Fruit fly (Drosophila melanogaster): ENCODE results near the gene CG12883.

Gene CG12883

DNA sequence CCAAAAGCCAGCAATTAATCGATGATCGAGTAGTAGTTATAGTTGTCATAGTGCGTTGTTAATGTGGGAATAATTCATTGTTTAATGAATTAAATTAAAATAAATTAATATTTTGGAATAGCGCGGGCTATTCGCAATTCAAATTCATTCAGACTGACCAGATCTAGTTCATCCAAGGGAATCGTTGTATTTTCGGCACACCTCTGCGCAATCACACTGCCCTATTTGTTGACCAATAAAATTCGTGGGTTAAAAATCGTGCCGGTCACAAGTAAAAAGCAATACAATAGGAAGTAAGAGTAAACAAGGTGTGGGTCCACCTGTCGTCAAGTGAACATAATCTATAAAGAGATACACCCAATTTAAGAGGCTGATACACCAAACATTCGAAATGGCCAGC is at the start of gene CG12883:
Gene CG12883 (plus strand): TSS at position 273 of the 400 bp plus-strand sequence.
- TF ChIP-seq psq (optimal IDR thresholded peaks at IDR 0.05) = no peak
- no peak for TF ChIP-seq Dll (optimal IDR thresholded peaks at IDR 0.05)
- no peak for TF ChIP-seq EcR (GFP tag; optimal IDR thresholded peaks at IDR 0.05)
- TF ChIP-seq usp (GFP tag; optimal IDR thresholded peaks at IDR 0.05) = no peak

DNA sequence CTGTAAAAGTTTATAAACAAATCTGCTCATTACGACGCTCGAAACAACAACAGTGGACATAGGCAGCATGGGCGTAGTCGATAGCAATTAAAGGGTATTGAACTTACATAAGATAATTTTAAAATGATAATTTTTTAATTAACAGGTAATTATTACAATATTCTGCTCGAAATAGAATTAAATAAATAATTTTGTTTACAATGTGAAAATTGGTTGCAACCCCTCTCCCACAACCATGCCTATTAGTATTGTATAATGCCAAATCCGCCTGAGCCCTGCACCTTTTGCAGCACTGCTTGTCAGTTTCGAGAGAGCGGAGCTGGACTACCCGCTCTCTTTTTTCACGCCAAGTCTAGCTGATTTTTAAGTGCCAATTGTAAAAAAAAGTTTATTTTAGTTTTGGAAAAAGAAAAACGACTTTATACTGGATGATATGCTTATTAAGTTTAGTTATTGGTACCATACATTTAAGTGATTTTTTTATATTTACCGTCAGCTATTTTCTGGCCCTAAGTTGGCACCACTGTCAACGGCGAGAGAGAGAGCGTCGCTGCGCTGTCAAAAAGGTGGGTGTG is 43.0 kb upstream of the CG12883 start, which contains the start of the genes CG5611 and Mtl:
Gene CG5611 (minus strand): TSS at position 51 of the 575 bp plus-strand sequence.
Gene Mtl (plus strand): TSS at position 403 of the 575 bp plus-strand sequence.
- TF ChIP-seq usp (GFP tag; optimal IDR thresholded peaks at IDR 0.05) (no peak), psq (optimal IDR thresholded peaks at IDR 0.05) (no peak)

DNA sequence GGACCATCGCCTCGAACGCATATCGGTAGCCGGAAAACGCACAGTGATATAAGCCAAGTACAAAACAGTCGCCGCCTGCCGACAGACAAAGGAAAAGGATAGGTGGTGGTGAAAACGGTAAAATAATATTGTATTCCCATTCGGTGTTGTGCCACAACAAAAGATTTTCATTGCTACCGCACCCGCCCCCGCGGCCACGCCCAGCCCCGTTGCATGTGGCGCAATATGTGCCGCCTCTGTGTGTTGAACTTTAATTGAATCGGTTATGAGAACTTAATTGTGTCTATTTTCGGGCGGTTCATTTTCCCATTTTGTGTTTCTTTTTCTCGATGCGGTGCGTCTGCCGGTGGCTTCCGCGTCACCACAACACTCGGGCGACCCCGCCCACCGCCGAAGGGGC is 42.4 kb upstream of the CG12883 start:
- TF ChIP-seq EcR (GFP tag; optimal IDR thresholded peaks at IDR 0.05) = no peak

DNA sequence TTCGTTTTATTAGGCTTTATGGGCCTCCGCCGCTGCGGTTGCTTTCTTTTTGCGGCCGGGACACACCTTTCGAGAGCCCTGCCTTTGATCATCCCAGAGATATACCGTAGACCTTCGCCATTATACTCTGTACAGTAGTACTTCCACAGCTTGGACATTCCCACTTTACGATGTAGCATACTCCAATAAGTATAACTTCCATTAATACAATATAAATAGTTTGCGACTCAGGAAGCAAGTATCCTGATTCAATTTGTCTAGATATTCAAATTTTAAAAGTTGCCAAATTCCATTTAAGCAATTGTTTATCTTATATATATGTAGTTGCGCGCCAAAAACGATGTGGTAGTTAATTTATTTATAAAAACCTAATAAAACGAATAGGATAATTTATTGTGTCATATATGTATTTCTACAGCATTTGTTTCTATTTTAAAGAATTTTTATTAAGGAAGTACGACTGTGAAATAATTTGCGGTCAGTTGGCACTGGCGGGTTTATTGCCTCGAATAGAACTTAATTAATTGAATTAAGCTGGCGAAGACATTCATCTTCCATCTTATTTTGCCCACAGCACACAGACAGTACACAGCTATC is 41.7 kb upstream of the CG12883 start:
- TF ChIP-seq usp (GFP tag; optimal IDR thresholded peaks at IDR 0.05) = no peak
- TF ChIP-seq psq (optimal IDR thresholded peaks at IDR 0.05) = no peak
- TF ChIP-seq Dll (optimal IDR thresholded peaks at IDR 0.05) = no peak
- no peak for TF ChIP-seq pan (optimal IDR thresholded peaks at IDR 0.05)

DNA sequence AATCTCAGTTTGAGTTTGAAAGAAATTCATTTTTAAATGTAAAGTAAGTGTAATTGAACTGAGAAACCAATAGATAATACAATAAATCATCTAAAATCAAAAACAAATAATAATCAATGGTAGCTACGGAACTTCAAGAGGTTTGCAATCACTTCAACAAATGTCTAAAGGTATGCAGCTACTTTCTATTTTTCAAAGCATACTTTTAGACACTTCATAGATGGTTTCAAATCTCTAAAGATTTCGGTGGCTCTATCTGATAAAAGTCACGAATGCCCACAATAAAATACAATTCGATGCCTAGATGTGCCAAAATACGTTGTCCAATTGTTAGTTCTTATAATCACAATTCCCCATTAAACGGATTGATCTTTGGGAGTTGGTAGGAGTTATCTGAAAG is 36.0 kb upstream of the CG12883 start:
- no peak for TF ChIP-seq psq (optimal IDR thresholded peaks at IDR 0.05)
- no peak for TF ChIP-seq CG8478 (optimal IDR thresholded peaks at IDR 0.05)
- no peak for TF ChIP-seq usp (GFP tag; optimal IDR thresholded peaks at IDR 0.05)
- TF ChIP-seq Dll (optimal IDR thresholded peaks at IDR 0.05) = no peak
- TF ChIP-seq EcR (GFP tag; optimal IDR thresholded peaks at IDR 0.05) = no peak
- TF ChIP-seq pan (optimal IDR thresholded peaks at IDR 0.05) = no peak

DNA sequence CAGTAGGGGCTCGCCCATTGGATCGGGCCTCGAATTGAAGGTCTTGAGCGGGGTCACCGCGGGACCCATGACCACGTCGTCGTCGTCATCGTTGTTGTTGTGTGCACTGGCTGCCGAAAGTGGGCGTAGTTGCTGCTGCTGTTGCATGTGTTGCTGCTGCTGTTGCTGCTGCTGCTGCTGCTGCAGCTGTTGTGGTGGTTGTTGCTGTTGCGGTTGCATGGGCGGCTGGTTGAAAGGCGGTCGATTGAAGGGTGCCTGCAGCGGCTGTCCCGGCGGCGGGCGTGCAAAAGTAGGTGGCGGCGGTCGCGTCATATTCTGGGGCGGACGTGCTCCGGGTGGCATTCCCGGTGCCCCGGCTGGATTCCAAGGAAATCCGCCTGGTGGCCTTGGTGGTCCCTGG is 31.3 kb upstream of the CG12883 start:
- TF ChIP-seq CG8478 (optimal IDR thresholded peaks at IDR 0.05) (no peak), usp (GFP tag; optimal IDR thresholded peaks at IDR 0.05) (no peak), EcR (GFP tag; optimal IDR thresholded peaks at IDR 0.05) (no peak)

DNA sequence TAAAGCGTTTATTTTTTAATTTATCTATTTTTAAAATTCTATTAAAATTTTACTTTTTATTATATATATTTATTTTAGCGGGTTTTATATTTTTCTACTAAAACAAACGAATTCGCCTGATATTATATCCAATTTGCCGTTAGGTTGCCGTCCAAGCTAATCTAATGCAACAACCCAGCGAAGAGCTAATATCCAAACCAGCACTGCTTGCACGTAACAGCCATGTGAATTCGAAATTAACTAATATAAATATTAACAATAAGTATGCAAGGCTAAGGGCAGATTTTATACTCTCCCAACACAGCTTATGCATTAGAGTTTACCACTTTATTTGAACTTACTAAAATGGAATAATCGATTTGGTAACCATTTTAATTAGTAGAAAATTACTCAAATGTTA is 27.4 kb upstream of the CG12883 start:
- TF ChIP-seq usp (GFP tag; optimal IDR thresholded peaks at IDR 0.05) (no peak), psq (optimal IDR thresholded peaks at IDR 0.05) (no peak), Dll (optimal IDR thresholded peaks at IDR 0.05) (no peak), pan (optimal IDR thresholded peaks at IDR 0.05) (no peak), EcR (GFP tag; optimal IDR thresholded peaks at IDR 0.05) (no peak), CG8478 (optimal IDR thresholded peaks at IDR 0.05) (no peak)

DNA sequence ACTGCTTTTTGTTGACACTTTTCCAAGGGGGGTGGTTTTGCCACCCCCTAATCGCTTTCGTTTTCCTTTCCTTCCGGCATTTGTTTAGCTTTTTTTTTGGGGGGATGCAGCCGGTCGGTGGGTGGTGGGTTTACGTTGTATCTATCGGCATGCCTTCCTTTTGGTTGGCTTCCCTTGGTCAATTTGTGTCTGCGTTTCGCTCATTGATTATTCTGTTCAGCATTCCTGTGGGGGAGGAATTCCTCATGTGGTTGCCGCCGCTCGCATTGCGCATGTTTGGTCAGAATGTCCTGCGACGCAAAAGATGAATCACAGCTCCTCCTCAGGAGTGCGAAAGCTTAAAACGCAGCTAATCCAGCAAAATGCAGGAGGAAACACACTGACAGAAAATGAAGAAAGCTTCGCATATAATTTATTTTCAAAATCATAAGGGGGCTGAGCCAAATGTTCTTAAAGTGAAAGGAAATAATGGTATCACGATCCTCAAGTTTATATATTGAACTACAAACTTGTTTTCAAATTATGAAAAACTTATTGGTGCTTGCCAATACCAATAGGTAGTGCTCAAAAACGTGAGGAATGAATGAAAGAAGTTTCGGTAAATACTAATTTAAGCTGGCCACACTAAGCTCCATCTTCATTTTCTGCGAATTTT is 26.8 kb upstream of the CG12883 start, which contains the start of gene RpS10a:
Gene RpS10a (plus strand): TSS at position 605 of the 655 bp plus-strand sequence.
- no peak for TF ChIP-seq usp (GFP tag; optimal IDR thresholded peaks at IDR 0.05)
- TF ChIP-seq CG8478 (optimal IDR thresholded peaks at IDR 0.05) = no peak
- no peak for TF ChIP-seq EcR (GFP tag; optimal IDR thresholded peaks at IDR 0.05)
- TF ChIP-seq pan (optimal IDR thresholded peaks at IDR 0.05) = no peak
- TF ChIP-seq Dll (optimal IDR thresholded peaks at IDR 0.05) = no peak
- no peak for TF ChIP-seq psq (optimal IDR thresholded peaks at IDR 0.05)

DNA sequence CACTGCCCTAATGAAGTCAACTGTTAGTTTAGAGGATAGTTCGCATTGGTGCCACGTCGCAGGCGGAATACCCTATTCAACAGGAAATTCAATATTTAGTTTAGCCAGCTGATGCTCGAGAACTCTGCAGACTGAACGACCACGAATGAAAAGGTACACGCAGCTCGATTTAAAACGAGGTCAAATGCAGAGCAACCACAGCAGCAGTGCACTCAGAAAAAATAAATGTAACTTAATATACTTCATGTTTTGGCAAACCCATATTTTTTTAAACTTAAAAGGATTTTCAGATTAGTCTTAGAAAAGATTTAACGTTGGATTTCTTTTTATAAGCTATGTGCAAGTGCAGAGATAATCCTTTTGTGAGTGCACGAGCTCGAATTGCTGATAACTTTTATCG is 24.0 kb upstream of the CG12883 start:
- TF ChIP-seq CG8478 (optimal IDR thresholded peaks at IDR 0.05) (no peak), EcR (GFP tag; optimal IDR thresholded peaks at IDR 0.05) (no peak), Dll (optimal IDR thresholded peaks at IDR 0.05) (no peak), usp (GFP tag; optimal IDR thresholded peaks at IDR 0.05) (no peak), psq (optimal IDR thresholded peaks at IDR 0.05) (no peak), pan (optimal IDR thresholded peaks at IDR 0.05) (no peak)

DNA sequence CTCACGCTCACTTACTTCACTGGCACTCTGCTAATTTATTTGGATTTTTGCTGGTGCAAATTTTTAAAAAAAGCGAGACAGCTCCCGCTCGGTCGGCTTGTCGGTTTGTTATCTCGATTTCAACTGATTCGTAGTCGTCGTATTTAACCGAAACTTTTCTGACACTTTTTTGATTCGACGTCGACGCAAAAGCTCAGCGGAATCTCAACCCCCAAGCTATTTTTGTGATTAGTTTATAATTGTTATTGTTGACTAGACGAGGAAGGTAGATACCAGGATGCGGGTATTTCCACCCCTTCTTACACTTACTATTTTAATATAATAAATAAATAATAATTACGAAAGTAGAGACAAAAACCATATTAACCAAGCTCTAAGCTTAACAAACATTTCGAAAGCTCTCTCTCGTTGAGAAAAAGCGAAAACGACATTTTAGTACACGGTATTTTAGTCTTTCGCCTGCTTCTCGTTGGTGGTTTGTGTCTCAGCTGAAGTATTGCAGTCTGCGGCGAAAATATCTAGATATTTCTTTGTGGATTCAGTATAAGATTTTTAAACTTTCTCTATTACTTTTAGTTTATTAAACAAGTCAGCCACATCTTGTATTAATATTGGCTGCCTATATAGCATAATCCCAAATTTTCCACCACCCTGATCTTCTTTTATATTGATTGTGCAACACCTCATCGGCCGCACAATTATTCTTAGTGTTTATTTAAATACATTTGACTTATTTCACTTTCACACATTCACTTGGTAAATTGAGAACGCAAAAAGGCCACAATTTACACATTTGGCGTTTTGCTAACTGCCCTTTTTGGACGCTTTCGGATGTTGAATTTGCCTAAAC is 22.2 kb upstream of the CG12883 start, which contains the start of gene tau:
Gene tau (minus strand): TSS at position 311 of the 850 bp plus-strand sequence.
- no peak for TF ChIP-seq EcR (GFP tag; optimal IDR thresholded peaks at IDR 0.05)
- no peak for TF ChIP-seq pan (optimal IDR thresholded peaks at IDR 0.05)
- TF ChIP-seq psq (optimal IDR thresholded peaks at IDR 0.05) = no peak
- TF ChIP-seq Dll (optimal IDR thresholded peaks at IDR 0.05) = no peak
- no peak for TF ChIP-seq usp (GFP tag; optimal IDR thresholded peaks at IDR 0.05)
- TF ChIP-seq CG8478 (optimal IDR thresholded peaks at IDR 0.05) = no peak

DNA sequence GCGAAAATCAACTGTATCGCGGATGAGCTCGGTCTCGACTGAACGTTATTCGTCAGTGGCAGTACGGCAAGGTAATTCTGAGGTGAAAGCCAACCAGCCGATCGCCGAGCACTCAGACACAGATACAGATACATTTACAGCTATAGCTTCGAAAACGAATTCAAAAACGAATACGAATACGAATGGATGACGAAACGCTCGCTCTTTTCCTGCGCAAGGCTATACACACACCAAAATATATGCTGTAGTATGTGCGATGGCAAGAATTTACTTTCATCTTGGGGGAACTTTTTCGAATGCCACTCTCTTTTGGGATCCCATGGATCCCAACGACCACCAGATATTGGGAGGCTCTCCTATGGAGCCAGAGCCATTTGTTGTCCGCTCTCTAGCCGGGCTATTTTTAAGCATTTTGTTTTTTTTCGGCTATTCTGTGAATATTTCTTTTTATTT is 18.9 kb upstream of the CG12883 start, which contains the start of gene Mlc1:
Gene Mlc1 (minus strand): TSS at position 51 of the 453 bp plus-strand sequence.
- TF ChIP-seq Dll (optimal IDR thresholded peaks at IDR 0.05) = no peak
- TF ChIP-seq EcR (GFP tag; optimal IDR thresholded peaks at IDR 0.05) = no peak
- TF ChIP-seq usp (GFP tag; optimal IDR thresholded peaks at IDR 0.05) = no peak
- no peak for TF ChIP-seq pan (optimal IDR thresholded peaks at IDR 0.05)
- no peak for TF ChIP-seq psq (optimal IDR thresholded peaks at IDR 0.05)
- TF ChIP-seq CG8478 (optimal IDR thresholded peaks at IDR 0.05) = no peak

DNA sequence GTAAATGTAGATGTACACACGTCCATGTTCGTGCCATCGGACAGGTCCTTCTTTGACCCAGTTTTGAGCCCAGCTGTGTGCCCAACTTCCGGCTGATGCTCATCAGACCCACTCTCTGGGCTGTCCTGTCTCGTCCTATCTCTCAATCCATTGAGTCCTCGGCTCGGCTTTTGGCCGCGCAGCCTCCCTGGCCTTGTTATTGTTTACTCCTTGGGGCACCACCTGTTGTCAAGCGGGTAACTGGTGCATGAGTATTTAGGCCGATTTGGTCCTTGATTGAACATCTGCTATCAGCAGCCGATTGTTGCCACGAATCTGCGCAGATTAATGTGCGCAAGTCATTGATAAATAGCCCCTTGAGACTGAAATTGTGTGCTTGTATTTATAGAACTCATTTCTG is 17.7 kb upstream of the CG12883 start:
- TF ChIP-seq psq (optimal IDR thresholded peaks at IDR 0.05) = no peak
- no peak for TF ChIP-seq Dll (optimal IDR thresholded peaks at IDR 0.05)
- TF ChIP-seq CG8478 (optimal IDR thresholded peaks at IDR 0.05) = no peak
- no peak for TF ChIP-seq EcR (GFP tag; optimal IDR thresholded peaks at IDR 0.05)
- no peak for TF ChIP-seq usp (GFP tag; optimal IDR thresholded peaks at IDR 0.05)
- TF ChIP-seq pan (optimal IDR thresholded peaks at IDR 0.05) = no peak

Measured in whole organism.